Worm (Caenorhabditis elegans): ENCODE data around the gene F02D8.4.

F02D8.4 gene

DNA sequence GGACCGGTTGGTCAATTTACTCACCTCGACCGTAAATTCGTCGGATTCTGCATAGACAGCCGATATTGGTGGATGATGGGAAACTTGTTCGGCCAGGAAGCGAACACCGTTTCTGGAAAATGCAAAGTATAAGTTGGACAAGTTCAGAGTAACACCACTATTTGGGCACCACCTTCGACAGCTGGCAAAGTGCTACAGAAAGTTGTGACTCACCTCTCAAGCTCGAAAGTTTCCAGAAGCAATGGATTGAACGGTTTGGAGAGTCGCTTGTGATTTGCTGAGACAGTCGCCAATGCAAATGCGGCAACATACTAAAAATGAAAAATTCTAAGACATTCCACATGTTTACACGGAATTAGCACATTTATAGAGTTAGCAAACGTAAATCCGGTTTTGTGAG lies 28.6 kb downstream of the F02D8.4 start:
- TF ChIP-seq skn-1 (tag; optimal IDR thresholded peaks at IDR 0.05) (no peak), nhr-237 (tag; optimal IDR thresholded peaks at IDR 0.05) (no peak), pha-4 (tag; optimal IDR thresholded peaks at IDR 0.05) (no peak), mdl-1 (tag; optimal IDR thresholded peaks at IDR 0.05) (no peak), lin-15B (tag; optimal IDR thresholded peaks at IDR 0.05) (no peak), jun-1 (tag; optimal IDR thresholded peaks at IDR 0.05) (no peak), unc-39 (tag; optimal IDR thresholded peaks at IDR 0.05) (no peak), ZK546.5 (tag; optimal IDR thresholded peaks at IDR 0.05) (no peak), eor-1 (tag; optimal IDR thresholded peaks at IDR 0.05) (no peak)

DNA sequence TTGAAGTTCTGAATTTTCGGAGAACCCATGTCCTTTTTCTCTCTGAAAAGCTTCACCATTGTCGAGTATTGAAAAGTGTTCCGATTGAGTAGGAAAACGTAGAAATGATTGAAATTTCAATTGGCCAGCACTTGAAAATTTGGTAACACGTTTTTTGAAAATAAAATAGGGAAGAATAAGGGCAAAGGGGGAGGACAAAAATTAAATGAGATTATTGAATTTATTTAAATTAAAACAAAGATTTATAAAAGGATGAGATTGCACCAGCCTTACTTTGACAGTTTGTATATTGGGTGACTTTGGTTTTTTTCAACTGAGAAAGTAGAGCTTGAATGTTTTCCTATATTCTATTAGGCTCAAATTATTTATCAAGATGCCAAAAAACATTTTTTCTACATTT lies 29.5 kb downstream of the F02D8.4 start, which contains the start of gene obr-2:
Gene obr-2, minus strand, starts transcription at position 101 of the 400 bp plus-strand sequence.
- TF ChIP-seq nhr-43 (tag; optimal IDR thresholded peaks at IDR 0.05; ENCODE audit: poor library complexity, severe bottlenecking) (no peak), pqm-1 (tag; optimal IDR thresholded peaks at IDR 0.05) (no peak), nhr-67 (tag; optimal IDR thresholded peaks at IDR 0.05) (no peak), hmg-11 (tag; optimal IDR thresholded peaks at IDR 0.05) (no peak), eor-1 (tag; optimal IDR thresholded peaks at IDR 0.05) (no peak), fos-1 (tag; optimal IDR thresholded peaks at IDR 0.05) (no peak), jun-1 (tag; optimal IDR thresholded peaks at IDR 0.05) (no peak), ceh-16 (tag; optimal IDR thresholded peaks at IDR 0.05) (no peak), nhr-28 (tag; optimal IDR thresholded peaks at IDR 0.05) (no peak), mdl-1 (tag; optimal IDR thresholded peaks at IDR 0.05) (no peak), fkh-10 (GFP tag; optimal IDR thresholded peaks at IDR 0.05) (no peak)

DNA sequence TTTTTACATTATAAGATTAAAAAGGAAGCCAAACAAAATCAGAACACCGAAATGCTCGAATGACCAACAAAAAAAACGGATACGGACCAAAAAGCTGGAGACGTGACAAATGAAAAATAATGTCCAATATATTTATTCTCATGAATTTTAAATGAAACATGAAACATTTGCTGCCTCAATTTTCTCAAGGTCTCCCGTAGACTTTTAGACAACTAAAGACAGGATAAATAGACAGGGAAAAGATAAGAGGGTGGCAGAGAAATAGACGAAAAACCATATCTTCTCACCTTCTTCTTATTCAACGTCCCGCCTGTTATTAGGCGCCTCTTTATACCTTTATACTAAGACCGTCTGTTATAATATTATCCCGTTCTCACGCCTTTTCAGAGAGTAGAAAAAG lies 31.1 kb downstream of the F02D8.4 start:
- TF ChIP-seq daf-12 (tag; optimal IDR thresholded peaks at IDR 0.05) (no peak), ceh-16 (tag; optimal IDR thresholded peaks at IDR 0.05) (no peak), nhr-25 (tag; optimal IDR thresholded peaks at IDR 0.05) (peak; percentile 69)

DNA sequence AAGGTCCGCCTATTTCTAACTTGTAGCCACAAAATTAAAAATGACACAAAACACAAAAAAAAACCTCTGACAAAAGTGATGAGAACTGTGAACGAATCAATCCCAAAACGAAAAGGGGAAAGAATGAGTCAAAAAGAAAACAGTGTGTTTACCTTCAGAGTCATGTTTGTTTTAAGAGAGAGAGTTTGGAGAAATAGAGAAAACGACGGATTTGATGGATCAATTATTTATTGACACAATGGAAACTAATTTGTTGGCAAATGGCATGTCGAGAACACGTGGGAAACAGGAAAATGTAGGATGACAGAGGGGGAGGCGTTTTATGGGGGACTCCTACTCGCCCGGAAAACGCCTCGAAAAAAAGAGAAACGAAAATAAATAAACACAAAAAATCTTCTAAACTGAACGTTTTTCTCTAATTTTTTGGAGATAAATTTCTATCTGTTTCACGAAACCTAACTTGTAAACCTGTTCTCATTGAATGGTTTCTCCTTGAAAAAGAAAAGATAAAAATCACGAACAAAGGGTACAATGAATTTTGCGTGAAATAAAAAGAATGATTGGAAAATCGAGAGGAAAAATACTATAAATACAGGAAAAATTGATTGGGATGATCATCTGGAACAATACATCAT lies 32.2 kb downstream of the F02D8.4 start:
- TF ChIP-seq pqm-1 (tag; optimal IDR thresholded peaks at IDR 0.05) (no peak), fkh-10 (GFP tag; optimal IDR thresholded peaks at IDR 0.05) (no peak), pha-4 (tag; optimal IDR thresholded peaks at IDR 0.05) (peak; percentile 94), elt-3 (tag; optimal IDR thresholded peaks at IDR 0.05) (no peak), nhr-11 (tag; optimal IDR thresholded peaks at IDR 0.05) (no peak), ama-1 (optimal IDR thresholded peaks at IDR 0.05) (no peak), mdl-1 (tag; optimal IDR thresholded peaks at IDR 0.05) (no peak), nhr-23 (tag; optimal IDR thresholded peaks at IDR 0.05) (no peak), nhr-25 (tag; optimal IDR thresholded peaks at IDR 0.05) (peak; percentile 19), egl-5 (tag; optimal IDR thresholded peaks at IDR 0.05) (peak; percentile 1), fkh-2 (tag; optimal IDR thresholded peaks at IDR 0.05) (no peak), nhr-237 (tag; optimal IDR thresholded peaks at IDR 0.05) (no peak)

DNA sequence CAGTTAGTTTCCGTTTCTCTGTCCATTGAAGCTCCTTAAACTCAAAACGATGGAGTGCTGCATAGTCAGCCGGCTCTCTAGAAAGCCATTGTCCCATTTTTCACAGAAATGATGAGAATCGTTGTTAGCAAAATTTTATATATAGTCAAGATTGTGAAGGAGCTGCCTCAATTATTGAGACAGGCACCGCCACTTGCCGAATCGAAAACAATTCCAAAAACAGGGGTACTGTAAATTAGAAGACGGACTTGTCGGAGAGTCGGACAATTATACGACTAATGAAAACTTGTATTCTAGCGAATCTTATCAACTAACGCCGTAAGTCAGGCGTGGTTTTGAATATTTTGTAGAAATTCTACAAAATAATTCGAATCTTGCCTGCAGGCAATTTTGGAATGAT lies 35.5 kb downstream of the F02D8.4 start, which contains the start of gene F14H8.2:
Gene F14H8.2, minus strand, starts transcription at position 101 of the 400 bp plus-strand sequence.
- TF ChIP-seq ztf-11 (tag; optimal IDR thresholded peaks at IDR 0.05), result no peak
- TF ChIP-seq daf-12 (tag; optimal IDR thresholded peaks at IDR 0.05), result no peak
- no peak for TF ChIP-seq sea-2 (GFP tag; optimal IDR thresholded peaks at IDR 0.05)
- no peak for TF ChIP-seq ztf-4 (tag; optimal IDR thresholded peaks at IDR 0.05)
- TF ChIP-seq elt-1 (tag; optimal IDR thresholded peaks at IDR 0.05), result no peak
- no peak for TF ChIP-seq lsy-12 (tag; optimal IDR thresholded peaks at IDR 0.05)
- TF ChIP-seq ceh-82 (tag; optimal IDR thresholded peaks at IDR 0.05), result no peak
- no peak for TF ChIP-seq skn-1 (tag; optimal IDR thresholded peaks at IDR 0.05)
- TF ChIP-seq jun-1 (tag; optimal IDR thresholded peaks at IDR 0.05), result no peak
- TF ChIP-seq nhr-77 (tag; optimal IDR thresholded peaks at IDR 0.05), result no peak
- TF ChIP-seq nhr-67 (tag; optimal IDR thresholded peaks at IDR 0.05), result no peak
- TF ChIP-seq fkh-2 (tag; optimal IDR thresholded peaks at IDR 0.05), result no peak
- no peak for TF ChIP-seq elt-3 (tag; optimal IDR thresholded peaks at IDR 0.05)

DNA sequence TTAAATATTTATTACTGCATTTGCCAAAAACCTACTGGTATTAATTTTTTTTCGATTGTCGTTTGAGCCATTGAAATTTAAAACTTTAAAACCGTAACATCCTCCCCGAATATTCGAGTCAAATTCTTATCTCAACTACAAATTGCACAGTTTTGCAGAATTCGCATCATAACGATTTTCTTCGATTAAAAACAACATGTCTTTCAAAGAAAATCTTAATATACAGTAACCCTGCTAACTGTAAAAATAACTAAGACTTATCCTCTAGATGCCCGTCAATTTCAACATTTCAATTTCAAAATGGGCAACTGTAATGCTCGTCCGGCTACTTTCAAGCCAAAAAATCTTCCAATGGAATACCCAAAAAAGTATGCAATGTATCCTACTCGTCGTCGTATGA lies 36.0 kb downstream of the F02D8.4 start, which contains the start of gene F14H8.5:
Gene F14H8.5, plus strand, starts transcription at position 301 of the 400 bp plus-strand sequence.
- no peak for TF ChIP-seq R02D3.7 (tag; optimal IDR thresholded peaks at IDR 0.05)
- TF ChIP-seq fos-1 (tag; optimal IDR thresholded peaks at IDR 0.05), result no peak
- TF ChIP-seq sea-2 (GFP tag; optimal IDR thresholded peaks at IDR 0.05), result no peak
- TF ChIP-seq daf-12 (tag; optimal IDR thresholded peaks at IDR 0.05), result no peak
- TF ChIP-seq ceh-28 (tag; optimal IDR thresholded peaks at IDR 0.05), result no peak
- TF ChIP-seq jun-1 (tag; optimal IDR thresholded peaks at IDR 0.05), result no peak
- no peak for TF ChIP-seq ZK546.5 (tag; optimal IDR thresholded peaks at IDR 0.05)

Data from whole organism, L3 larva.